Worm (Caenorhabditis elegans): ENCODE results near the gene F49C5.16.
"Not testable (repeated sequence)": the region's sequence is repeated elsewhere in the genome, so short reads cannot be mapped to it uniquely, and the experiment has no call there.

The F49C5.16 gene

ce11 chrII:12535297-12535803 is 12.3 kb upstream of the F49C5.16 start, which contains the start of gene nimk-1:
Gene nimk-1, plus strand, starts transcription at chrII:12535753.
- TF ChIP-seq hnd-1 (tag; optimal IDR thresholded peaks at IDR 0.05) (no peak), tbx-11 (GFP tag; IDR thresholded peaks at IDR 0.05) (no peak), ceh-36 (tag; optimal IDR thresholded peaks at IDR 0.05) (peak; percentile 59)

- TF ChIP-seq ceh-36, B0310.2, hnd-1 (tag; optimal IDR thresholded peaks at IDR 0.05): not testable (repeated sequence)
Observed at ce11 chrII:12536203-12536602, 11.4 kb upstream of the F49C5.16 start, which contains the start of gene F49C5.3. Gene F49C5.3, plus strand, starts transcription at chrII:12536503.

ce11 chrII:12539395-12539794 is 8.3 kb upstream of the F49C5.16 start:
- TF ChIP-seq ceh-13 (GFP tag; optimal IDR thresholded peaks at IDR 0.05) (no peak), ama-1 (optimal IDR thresholded peaks at IDR 0.05) (no peak), tbx-37 (GFP tag; conservative IDR thresholded peaks at IDR 0.05) (no peak), hmbx-1 (tag; optimal IDR thresholded peaks at IDR 0.05) (no peak), F13C5.2 (tag; optimal IDR thresholded peaks at IDR 0.05) (no peak), scrt-1 (GFP tag; IDR thresholded peaks at IDR 0.05) (no peak), hnd-1 (tag; optimal IDR thresholded peaks at IDR 0.05) (no peak), ets-7 (tag; optimal IDR thresholded peaks at IDR 0.05) (no peak), aly-1 (tag; optimal IDR thresholded peaks at IDR 0.05) (no peak), hmg-4 (GFP tag; optimal IDR thresholded peaks at IDR 0.05) (no peak), pes-1 (GFP tag; IDR thresholded peaks at IDR 0.05) (no peak), B0310.2 (tag; optimal IDR thresholded peaks at IDR 0.05) (no peak), ceh-36 (tag; optimal IDR thresholded peaks at IDR 0.05) (no peak), flt-1 (GFP tag; IDR thresholded peaks at IDR 0.05) (no peak), sea-1 (GFP tag; conservative IDR thresholded peaks at IDR 0.05) (no peak)

- TF ChIP-seq hmg-4 (GFP tag; optimal IDR thresholded peaks at IDR 0.05) (no peak), B0310.2 (tag; optimal IDR thresholded peaks at IDR 0.05) (no peak), scrt-1 (GFP tag; IDR thresholded peaks at IDR 0.05) (no peak), hnd-1 (tag; optimal IDR thresholded peaks at IDR 0.05) (no peak), tbx-37 (GFP tag; conservative IDR thresholded peaks at IDR 0.05) (no peak), ama-1 (optimal IDR thresholded peaks at IDR 0.05) (no peak), ceh-13 (GFP tag; optimal IDR thresholded peaks at IDR 0.05) (no peak), sea-1 (GFP tag; conservative IDR thresholded peaks at IDR 0.05) (no peak), pes-1 (GFP tag; IDR thresholded peaks at IDR 0.05) (no peak)
Observed at ce11 chrII:12542594-12542997, 5.1 kb upstream of the F49C5.16 start.

ce11 chrII:12544533-12544932 is 3.1 kb upstream of the F49C5.16 start, which contains the start of gene F49C5.9:
Gene F49C5.9, minus strand, starts transcription at chrII:12544633.
- TF ChIP-seq ama-1 (optimal IDR thresholded peaks at IDR 0.05) (no peak), hnd-1 (tag; optimal IDR thresholded peaks at IDR 0.05) (no peak), scrt-1 (GFP tag; IDR thresholded peaks at IDR 0.05) (no peak), hmg-4 (GFP tag; optimal IDR thresholded peaks at IDR 0.05) (no peak), tbx-11 (GFP tag; IDR thresholded peaks at IDR 0.05) (no peak), tbx-37 (GFP tag; conservative IDR thresholded peaks at IDR 0.05) (no peak), ets-7 (tag; optimal IDR thresholded peaks at IDR 0.05) (no peak), ceh-36 (tag; optimal IDR thresholded peaks at IDR 0.05) (no peak), ceh-13 (GFP tag; optimal IDR thresholded peaks at IDR 0.05) (no peak), flt-1 (GFP tag; IDR thresholded peaks at IDR 0.05) (no peak), F13C5.2 (tag; optimal IDR thresholded peaks at IDR 0.05) (no peak), aly-1 (tag; optimal IDR thresholded peaks at IDR 0.05) (no peak)

ce11 chrII:12546413-12546812 is 1.2 kb upstream of the F49C5.16 start, which contains the start of the genes F49C5.5 and F49C5.10:
Gene F49C5.5, minus strand, starts transcription at chrII:12546513.
Gene F49C5.10, plus strand, starts transcription at chrII:12546756.
- TF ChIP-seq pes-1 (GFP tag; IDR thresholded peaks at IDR 0.05) (no peak), aly-1 (tag; optimal IDR thresholded peaks at IDR 0.05) (no peak), ceh-36 (tag; optimal IDR thresholded peaks at IDR 0.05) (no peak), B0310.2 (tag; optimal IDR thresholded peaks at IDR 0.05) (no peak), sea-1 (GFP tag; conservative IDR thresholded peaks at IDR 0.05) (no peak), F13C5.2 (tag; optimal IDR thresholded peaks at IDR 0.05) (no peak)

- no peak for TF ChIP-seq ama-1 (optimal IDR thresholded peaks at IDR 0.05)
- no peak for TF ChIP-seq aly-1 (tag; optimal IDR thresholded peaks at IDR 0.05)
- no peak for TF ChIP-seq hmg-4 (GFP tag; optimal IDR thresholded peaks at IDR 0.05)
- no peak for TF ChIP-seq tbx-11 (GFP tag; IDR thresholded peaks at IDR 0.05)
- TF ChIP-seq ceh-36 (tag; optimal IDR thresholded peaks at IDR 0.05) = no peak
- TF ChIP-seq hnd-1 (tag; optimal IDR thresholded peaks at IDR 0.05) = no peak
- no peak for TF ChIP-seq tbx-37 (GFP tag; conservative IDR thresholded peaks at IDR 0.05)
- TF ChIP-seq scrt-1 (GFP tag; IDR thresholded peaks at IDR 0.05) = no peak
- TF ChIP-seq tra-4 (tag; optimal IDR thresholded peaks at IDR 0.05) = no peak
- no peak for TF ChIP-seq B0310.2 (tag; optimal IDR thresholded peaks at IDR 0.05)
- no peak for TF ChIP-seq hmbx-1 (tag; optimal IDR thresholded peaks at IDR 0.05)
- TF ChIP-seq sea-1 (GFP tag; conservative IDR thresholded peaks at IDR 0.05) = no peak
- TF ChIP-seq pes-1 (GFP tag; IDR thresholded peaks at IDR 0.05) = no peak
- no peak for TF ChIP-seq flt-1 (GFP tag; IDR thresholded peaks at IDR 0.05)
- no peak for TF ChIP-seq ceh-13 (GFP tag; optimal IDR thresholded peaks at IDR 0.05)
- TF ChIP-seq F13C5.2 (tag; optimal IDR thresholded peaks at IDR 0.05) = no peak
- TF ChIP-seq ets-7 (tag; optimal IDR thresholded peaks at IDR 0.05) = no peak
Observed at ce11 chrII:12549613-12550012, 2.0 kb downstream of the F49C5.16 start.

- TF ChIP-seq flt-1 (GFP tag; IDR thresholded peaks at IDR 0.05) (no peak), ceh-36 (tag; optimal IDR thresholded peaks at IDR 0.05) (no peak), B0310.2 (tag; optimal IDR thresholded peaks at IDR 0.05) (no peak), hmg-4 (GFP tag; optimal IDR thresholded peaks at IDR 0.05) (no peak), hnd-1 (tag; optimal IDR thresholded peaks at IDR 0.05) (no peak), ama-1 (optimal IDR thresholded peaks at IDR 0.05) (no peak), ets-7 (tag; optimal IDR thresholded peaks at IDR 0.05) (no peak), F13C5.2 (tag; optimal IDR thresholded peaks at IDR 0.05) (no peak)
Observed at ce11 chrII:12550940-12551339, 3.3 kb downstream of the F49C5.16 start.

Data from whole organism, early embryonic.